Worm (Caenorhabditis elegans) whole organism, late embryonic: Measurements from ENCODE around the gene sri-53.

Experiments
- K02D7.2 ChIP-seq: sonication (generic microtip); optimal IDR thresholded peaks from 2 replicates; lab custom pipeline; 2017; ENCODE audit warnings: mild to moderate bottlenecking, missing genetic modification characterization, missing compliant biosample characterization
- ama-1 ChIP-seq: fragments of 150-350 bp; optimal IDR thresholded peaks from 2 replicates; lab custom pipeline; 2014
- ceh-31 ChIP-seq: sonication (generic microtip); optimal IDR thresholded peaks from 2 replicates; lab custom pipeline; 2016; ENCODE audit warnings: missing genetic modification characterization, missing compliant biosample characterization
- ceh-48 ChIP-seq: sonication (generic microtip); optimal IDR thresholded peaks from 2 replicates; lab custom pipeline; 2016; ENCODE audit warnings: missing genetic modification characterization, inconsistent platforms, missing compliant biosample characterization
- dmd-4 ChIP-seq: sonication (generic microtip); optimal IDR thresholded peaks from 2 replicates; lab custom pipeline; 2016; ENCODE audit warnings: borderline replicate concordance, missing genetic modification characterization, missing compliant biosample characterization
- ets-4 ChIP-seq: sonication (generic microtip); optimal IDR thresholded peaks from 2 replicates; lab custom pipeline; 2016; ENCODE audit warnings: missing genetic modification characterization, missing compliant biosample characterization
- fkh-10 ChIP-seq: fragments of 150-350 bp; optimal IDR thresholded peaks from 2 replicates; lab custom pipeline; 2014; ENCODE audit warnings: missing biosample characterization, missing genetic modification reagents, missing genetic modification characterization
- hlh-6 ChIP-seq: sonication (generic microtip); optimal IDR thresholded peaks from 2 replicates; lab custom pipeline; 2016; ENCODE audit warnings: missing genotype, missing genetic modification characterization, missing compliant biosample characterization
- nhr-11 ChIP-seq: fragments of 150-350 bp; optimal IDR thresholded peaks from 2 replicates; lab custom pipeline; 2014; ENCODE audit warnings: missing biosample characterization, missing genetic modification characterization
- pros-1 ChIP-seq: fragments of 150-350 bp; optimal IDR thresholded peaks from 2 replicates; lab custom pipeline; 2014; ENCODE audit warnings: missing biosample characterization, missing genetic modification reagents, missing genetic modification characterization
- ref-2 ChIP-seq: sonication (generic microtip); optimal IDR thresholded peaks from 2 replicates; lab custom pipeline; 2016; ENCODE audit warnings: missing genetic modification characterization, missing compliant biosample characterization
- rnt-1 ChIP-seq: sonication (generic microtip); optimal IDR thresholded peaks from 2 replicates; lab custom pipeline; 2016; ENCODE audit warnings: missing genetic modification characterization, missing compliant biosample characterization
- ttx-3 ChIP-seq: sonication (generic microtip); optimal IDR thresholded peaks from 2 replicates; lab custom pipeline; 2016; ENCODE audit warnings: missing genetic modification reagents, missing genetic modification characterization, missing compliant biosample characterization
- unc-55 ChIP-seq: sonication (generic microtip); optimal IDR thresholded peaks from 2 replicates; lab custom pipeline; 2017; ENCODE audit warnings: missing biosample characterization, missing genetic modification reagents, missing genetic modification characterization

DNA sequence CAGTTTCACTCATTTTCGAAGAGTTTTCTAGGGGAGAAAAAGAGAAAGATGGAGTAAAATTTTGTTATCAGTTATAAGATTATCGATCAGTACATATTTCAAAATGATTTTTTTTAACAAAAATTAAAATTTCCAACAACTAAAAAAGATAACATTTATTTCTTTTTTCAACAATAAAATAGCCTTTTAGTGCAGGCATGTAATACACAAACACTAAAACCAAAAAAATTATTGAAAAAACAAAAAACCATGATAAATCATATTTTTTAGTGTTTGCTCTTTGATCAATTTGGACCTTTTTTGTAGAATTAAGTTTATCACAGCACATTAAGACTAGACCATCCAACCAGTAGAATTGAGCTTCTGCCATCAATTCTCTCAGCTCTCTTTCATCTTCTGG, 22.2 kb upstream of the sri-53 start, which contains the start of gene ZC239.15:
- TF ChIP-seq dmd-4 (tag; lab: Kevin White, UChicago) (no peak), hlh-6 (tag; lab: Kevin White, UChicago) (no peak), K02D7.2 (tag; lab: Kevin White, UChicago) (no peak), nhr-11 (tag; lab: Kevin White, UChicago) (no peak), fkh-10 (no peak), ets-4 (tag; lab: Kevin White, UChicago) (no peak), unc-55 (GFP tag; lab: Kevin White, UChicago) (no peak), ama-1 (lab: Kevin White, UChicago) (no peak), ref-2 (tag; lab: Kevin White, UChicago) (no peak), ceh-48 (tag; lab: Kevin White, UChicago) (no peak), ttx-3 (tag; lab: Kevin White, UChicago) (no peak), rnt-1 (tag; lab: Kevin White, UChicago) (no peak), ceh-31 (tag; lab: Kevin White, UChicago) (no peak), pros-1 (tag; lab: Kevin White, UChicago) (no peak)
